Fruit fly (Drosophila melanogaster) whole organism, embryonic: ENCODE results near the gene CG11882.
A peak's percentile ranks its signal among the peaks of the same experiment; 100 is the strongest.

Experiments
- CG10543 ChIP-seq: fragments of 200-800 bp; sonication (Bioruptor generic); optimal IDR thresholded peaks from 3 replicates; lab custom pipeline; 2017; ENCODE audit warnings: missing biosample characterization, mild to moderate bottlenecking, missing genetic modification characterization, moderate library complexity
- CG11085 ChIP-seq: fragments of 200-800 bp; sonication (Bioruptor generic); IDR thresholded peaks from 2 replicates; pipeline ENCODE4 v1.3.6; 2022; ENCODE audit warnings: missing biosample characterization, missing genetic modification characterization
- CG11247 ChIP-seq: fragments of 200-800 bp; sonication (Bioruptor generic); IDR thresholded peaks from 2 replicates; pipeline ENCODE4 v1.3.6; 2022; ENCODE audit warnings: missing biosample characterization, missing genetic modification characterization
- CG13123 ChIP-seq: fragments of 200-800 bp; sonication (Bioruptor generic); optimal IDR thresholded peaks from 2 replicates; lab custom pipeline; 2016; ENCODE audit warnings: missing biosample characterization, missing genetic modification characterization
- CG14014 ChIP-seq: fragments of 200-800 bp; sonication (Bioruptor generic); IDR thresholded peaks from 2 replicates; pipeline ENCODE4 v1.3.6; 2022; ENCODE audit warnings: missing biosample characterization, missing genetic modification characterization
- CG15601 ChIP-seq: fragments of 200-800 bp; sonication (Bioruptor generic); optimal IDR thresholded peaks from 3 replicates; lab custom pipeline; 2019; ENCODE audit warnings: missing biosample characterization, mild to moderate bottlenecking, missing genetic modification characterization, moderate library complexity
- CG30431 ChIP-seq: fragments of 200-800 bp; sonication (Bioruptor generic); optimal IDR thresholded peaks from 2 replicates; lab custom pipeline; 2017; ENCODE audit warnings: missing biosample characterization, missing genetic modification characterization
- CG31365 ChIP-seq: fragments of 200-800 bp; sonication (Bioruptor generic); optimal IDR thresholded peaks from 2 replicates; lab custom pipeline; 2018; ENCODE audit warnings: missing biosample characterization, mild to moderate bottlenecking, missing genetic modification characterization
- CG4360 ChIP-seq: fragments of 200-800 bp; sonication (Bioruptor generic); IDR thresholded peaks from 2 replicates; pipeline ENCODE4 v1.3.6; 2022; ENCODE audit warnings: missing biosample characterization, missing genetic modification characterization
- CG6683 ChIP-seq: fragments of 200-800 bp; sonication (Bioruptor generic); optimal IDR thresholded peaks from 2 replicates; lab custom pipeline; 2017; ENCODE audit warnings: missing biosample characterization, mild to moderate bottlenecking, missing genetic modification characterization, missing genetic modification reagents
- CG6813 ChIP-seq: fragments of 200-800 bp; sonication (Bioruptor generic); optimal IDR thresholded peaks from 2 replicates; lab custom pipeline; 2017; ENCODE audit warnings: missing biosample characterization, missing genetic modification characterization, mild to moderate bottlenecking, moderate library complexity, missing genetic modification reagents
- CG9797 ChIP-seq: fragments of 200-800 bp; sonication (Bioruptor generic); optimal IDR thresholded peaks from 3 replicates; lab custom pipeline; 2018; ENCODE audit warnings: missing biosample characterization, mild to moderate bottlenecking, missing genetic modification characterization
- Camta ChIP-seq: fragments of 200-800 bp; sonication (Bioruptor generic); optimal IDR thresholded peaks from 2 replicates; lab custom pipeline; 2016; ENCODE audit warnings: missing biosample characterization, missing genetic modification characterization
- Dip3 ChIP-seq: fragments of 200-800 bp; sonication (Bioruptor generic); optimal IDR thresholded peaks from 3 replicates; lab custom pipeline; 2016; ENCODE audit warnings: missing biosample characterization, missing genetic modification characterization
- Doc3 ChIP-seq: fragments of 200-800 bp; sonication (Bioruptor generic); IDR thresholded peaks from 3 replicates; pipeline ENCODE4 v1.3.6; 2022; ENCODE audit warnings: missing biosample characterization, missing genetic modification characterization; ENCODE audit not compliant: partially characterized antibody
- E2f1 ChIP-seq: fragments of 200-800 bp; sonication (Bioruptor generic); IDR thresholded peaks from 2 replicates; pipeline ENCODE4 v1.3.6; 2022; ENCODE audit warnings: missing biosample characterization, missing genetic modification characterization
- Ets97D ChIP-seq: fragments of 200-800 bp; sonication (Bioruptor generic); optimal IDR thresholded peaks from 3 replicates; lab custom pipeline; 2016; ENCODE audit warnings: missing biosample characterization, missing genetic modification characterization
- H15 ChIP-seq: fragments of 200-800 bp; sonication (Bioruptor generic); IDR thresholded peaks from 3 replicates; pipeline ENCODE4 v1.3.6; 2022; ENCODE audit warnings: missing biosample characterization, missing genetic modification characterization
- HHEX ChIP-seq: fragments of 200-800 bp; sonication (Bioruptor generic); optimal IDR thresholded peaks from 3 replicates; lab custom pipeline; 2017; ENCODE audit warnings: missing biosample characterization, mild to moderate bottlenecking, missing genetic modification characterization, missing genetic modification reagents
- HLH54F ChIP-seq: fragments of 200-800 bp; sonication (Bioruptor generic); optimal IDR thresholded peaks from 3 replicates; lab custom pipeline; 2016; ENCODE audit warnings: missing biosample characterization, missing genetic modification characterization
- Hsf ChIP-seq: fragments of 200-800 bp; sonication (Bioruptor generic); optimal IDR thresholded peaks from 3 replicates; lab custom pipeline; 2016; ENCODE audit warnings: missing biosample characterization, missing genetic modification characterization
- Jarid2 ChIP-seq: fragments of 200-800 bp; sonication (Bioruptor generic); optimal IDR thresholded peaks from 3 replicates; lab custom pipeline; 2017; ENCODE audit warnings: mild to moderate bottlenecking, missing biosample characterization, missing genetic modification reagents, missing genetic modification characterization
- Lim3 ChIP-seq: fragments of 200-800 bp; sonication (Bioruptor generic); IDR thresholded peaks from 2 replicates; pipeline ENCODE4 v1.3.6; 2022; ENCODE audit warnings: missing biosample characterization, missing genetic modification characterization
- Mrtf ChIP-seq: fragments of 200-800 bp; sonication (Bioruptor generic); IDR thresholded peaks from 3 replicates; pipeline ENCODE4 v1.3.6; 2022; ENCODE audit warnings: missing biosample characterization, missing genetic modification characterization
- Nf-YA ChIP-seq: fragments of 200-800 bp; sonication (Bioruptor generic); IDR thresholded peaks from 2 replicates; pipeline ENCODE4 v1.3.6; 2022; ENCODE audit warnings: missing biosample characterization, missing genetic modification characterization
- NfI ChIP-seq: fragments of 200-800 bp; sonication (Bioruptor generic); optimal IDR thresholded peaks from 3 replicates; lab custom pipeline; 2018; ENCODE audit warnings: missing biosample characterization, mild to moderate bottlenecking, missing genetic modification characterization, moderate library complexity
- Sry-δ ChIP-seq: fragments of 200-800 bp; sonication (Bioruptor generic); optimal IDR thresholded peaks from 2 replicates; lab custom pipeline; 2016; ENCODE audit warnings: missing biosample characterization, missing genetic modification characterization
- Ssrp ChIP-seq: fragments of 200-800 bp; sonication (Bioruptor generic); optimal IDR thresholded peaks from 2 replicates; lab custom pipeline; 2018; ENCODE audit warnings: missing biosample characterization, mild to moderate bottlenecking, missing genetic modification characterization, moderate library complexity
- Stat92E ChIP-seq, 3 experiments: fragments of >200 bp in 2 of 3; fragments of 200-800 bp in 1 of 3; sonication (Bioruptor generic) in 1 of 3; optimal IDR thresholded peaks; 2 replicates each; lab custom pipeline; 2017 to 2019; ENCODE audit warnings: missing biosample characterization in 3 of 3, missing genetic modification characterization in 3 of 3, mild to moderate bottlenecking in 1 of 3, moderate library complexity in 1 of 3
- Xrp1 ChIP-seq: fragments of 200-800 bp; sonication (Bioruptor generic); IDR thresholded peaks from 2 replicates; pipeline ENCODE4 v1.3.6; 2022; ENCODE audit warnings: missing biosample characterization, missing genetic modification characterization
- YL-1 ChIP-seq: fragments of 200-800 bp; sonication (Bioruptor generic); optimal IDR thresholded peaks from 3 replicates; lab custom pipeline; 2017; ENCODE audit warnings: missing biosample characterization, mild to moderate bottlenecking, missing genetic modification characterization
- amos ChIP-seq: fragments of 200-800 bp; sonication (Bioruptor generic); IDR thresholded peaks from 2 replicates; pipeline ENCODE4 v1.3.6; 2022; ENCODE audit warnings: missing biosample characterization, missing genetic modification characterization; ENCODE audit not compliant: partially characterized antibody
- ato ChIP-seq: fragments of 200-800 bp; sonication (Bioruptor generic); IDR thresholded peaks from 2 replicates; pipeline ENCODE4 v1.3.6; 2022; ENCODE audit warnings: missing biosample characterization, missing genetic modification characterization; ENCODE audit not compliant: partially characterized antibody
- bowl ChIP-seq: fragments of 200-800 bp; sonication (Bioruptor generic); IDR thresholded peaks from 2 replicates; pipeline ENCODE4 v1.3.6; 2022; ENCODE audit warnings: missing biosample characterization, missing genetic modification characterization
- chm ChIP-seq: fragments of 200-800 bp; sonication (Bioruptor generic); IDR thresholded peaks from 2 replicates; pipeline ENCODE4 v1.3.6; 2022; ENCODE audit warnings: missing biosample characterization, missing genetic modification characterization
- dan ChIP-seq: fragments of 200-800 bp; sonication (Bioruptor generic); IDR thresholded peaks from 2 replicates; pipeline ENCODE4 v1.3.6; 2022; ENCODE audit warnings: missing biosample characterization, missing genetic modification characterization
- disco-r ChIP-seq: fragments of 200-800 bp; sonication (Bioruptor generic); optimal IDR thresholded peaks from 2 replicates; lab custom pipeline; 2016; ENCODE audit warnings: missing biosample characterization, missing genetic modification characterization
- emc ChIP-seq: fragments of 200-800 bp; sonication (Bioruptor generic); optimal IDR thresholded peaks from 2 replicates; lab custom pipeline; 2016; ENCODE audit warnings: missing biosample characterization, missing genetic modification characterization
- ewg ChIP-seq: fragments of 200-800 bp; sonication (Bioruptor generic); optimal IDR thresholded peaks from 3 replicates; lab custom pipeline; 2017; ENCODE audit warnings: mild to moderate bottlenecking, missing biosample characterization, missing genetic modification reagents, missing genetic modification characterization
- eyg ChIP-seq: fragments of 200-800 bp; sonication (Bioruptor generic); optimal IDR thresholded peaks from 3 replicates; lab custom pipeline; 2016; ENCODE audit warnings: missing biosample characterization, missing genetic modification characterization
- kni ChIP-seq: fragments of 200-800 bp; sonication (Bioruptor generic); optimal IDR thresholded peaks from 3 replicates; lab custom pipeline; 2017; ENCODE audit warnings: mild to moderate bottlenecking, missing biosample characterization, missing genetic modification reagents, missing genetic modification characterization
- lab ChIP-seq: fragments of 200-800 bp; sonication (Bioruptor generic); optimal IDR thresholded peaks from 3 replicates; lab custom pipeline; 2017; ENCODE audit warnings: missing biosample characterization, missing genetic modification characterization, mild to moderate bottlenecking, moderate library complexity, missing genetic modification reagents
- nau ChIP-seq: fragments of 200-800 bp; sonication (Bioruptor generic); optimal IDR thresholded peaks from 3 replicates; lab custom pipeline; 2017; ENCODE audit warnings: missing biosample characterization, mild to moderate bottlenecking, missing genetic modification characterization, missing genetic modification reagents
- sens ChIP-seq: fragments of 200-800 bp; sonication (Bioruptor generic); peaks from one replicate; lab custom pipeline; 2016; ENCODE audit warnings: missing biosample characterization, missing genetic modification characterization
- shn ChIP-seq: fragments of 200-800 bp; sonication (Bioruptor generic); optimal IDR thresholded peaks from 3 replicates; lab custom pipeline; 2016; ENCODE audit warnings: missing biosample characterization, missing genetic modification characterization
- slp2 ChIP-seq: fragments of 200-800 bp; sonication (Bioruptor generic); optimal IDR thresholded peaks from 2 replicates; lab custom pipeline; 2016; ENCODE audit warnings: missing biosample characterization, missing genetic modification characterization
- unc-4 ChIP-seq: fragments of 200-800 bp; sonication (Bioruptor generic); IDR thresholded peaks from 2 replicates; pipeline ENCODE4 v1.3.6; 2022; ENCODE audit warnings: missing biosample characterization, missing genetic modification characterization; ENCODE audit not compliant: partially characterized antibody
- wdn ChIP-seq: fragments of 200-800 bp; sonication (Bioruptor generic); IDR thresholded peaks from 2 replicates; pipeline ENCODE4 v1.3.6; 2022; ENCODE audit warnings: missing biosample characterization, missing genetic modification characterization
- z ChIP-seq: fragments of 200-800 bp; sonication (Bioruptor generic); IDR thresholded peaks from 3 replicates; pipeline ENCODE4 v1.3.6; 2022; ENCODE audit warnings: missing biosample characterization, missing genetic modification characterization
- zen ChIP-seq: fragments of 200-800 bp; sonication (Bioruptor generic); optimal IDR thresholded peaks from 3 replicates; lab custom pipeline; 2018; ENCODE audit warnings: missing biosample characterization, mild to moderate bottlenecking, missing genetic modification characterization, moderate library complexity
- zf30C ChIP-seq: fragments of 200-800 bp; sonication (Bioruptor generic); optimal IDR thresholded peaks from 3 replicates; lab custom pipeline; 2018; ENCODE audit warnings: missing biosample characterization, mild to moderate bottlenecking, missing genetic modification characterization

CG11882 gene

DNA sequence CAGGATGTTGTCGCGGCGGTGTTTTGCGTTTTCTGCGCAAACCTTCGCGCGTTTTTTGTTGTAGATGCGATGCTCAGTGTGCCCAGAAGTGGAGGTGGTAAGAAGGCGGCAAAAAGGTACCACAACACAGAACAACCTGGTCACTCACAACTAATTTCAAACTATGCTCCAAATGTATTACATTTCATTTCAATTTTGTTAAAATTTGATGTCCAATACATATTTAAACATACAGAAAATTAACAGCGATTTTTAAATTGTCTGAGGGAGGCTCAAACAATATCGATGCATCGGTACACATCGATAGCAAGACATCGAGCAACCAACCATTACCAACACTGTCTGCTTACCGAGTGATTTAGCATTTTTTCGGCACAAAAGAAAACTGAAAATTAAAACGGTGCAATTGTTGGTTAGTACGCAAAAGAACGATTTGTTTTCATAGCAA, 5.2 kb upstream of the CG11882 start, which contains the start of the genes Slbp and Rpn2 (continued):
- TF ChIP-seq Sry-δ (peak; percentile 87), CG13123 (GFP tag; lab: Kevin White, UChicago) (no peak), z (GFP tag; lab: Robert Waterston, UW) (no peak), CG31365 (tag; lab: Kevin White, UChicago) (no peak), ato (GFP tag; lab: Robert Waterston, UW) (peak; percentile 74; the same call in 1 of the 2 replicates), wdn (no peak), shn (peak; percentile 57), HLH54F (GFP tag; lab: Kevin White, UChicago) (peak; percentile 53), NfI (GFP tag; lab: Kevin White, UChicago) (peak; percentile 55), dan (no peak), H15 (GFP tag; lab: Robert Waterston, UW) (no peak), emc (GFP tag; lab: Kevin White, UChicago) (no peak), lab (GFP tag; lab: Kevin White, UChicago) (peak; percentile 55), Hsf (peak; percentile 64), CG30431 (GFP tag; lab: Kevin White, UChicago) (no peak), Dip3 (GFP tag; lab: Kevin White, UChicago) (peak; percentile 45), bowl (no peak), HHEX (GFP tag; lab: Kevin White, UChicago) (peak; percentile 1), Camta (peak; percentile 3), Ets97D (peak; percentile 87), Stat92E (GFP tag; optimal IDR thresholded peaks at IDR 0.05; lab: Kevin White, UChicago) (peak in 1 of 3 experiments; percentile 21), zf30C (GFP tag; lab: Kevin White, UChicago) (no peak), eyg (GFP tag; lab: Kevin White, UChicago) (peak; percentile 53), chm (no peak), Jarid2 (GFP tag; lab: Kevin White, UChicago) (no peak), Xrp1 (GFP tag; lab: Robert Waterston, UW) (no peak), sens (GFP tag; lab: Kevin White, UChicago) (peak; percentile 85), CG9797 (peak; percentile 97), YL-1 (GFP tag; lab: Kevin White, UChicago) (peak; percentile 88), CG4360 (GFP tag; lab: Robert Waterston, UW) (peak; percentile 79), CG6683 (peak; percentile 37), CG10543 (GFP tag; lab: Kevin White, UChicago) (peak; percentile 21), Nf-YA (no peak), nau (GFP tag; lab: Kevin White, UChicago) (no peak), CG14014 (0 out of 2 replicates have a peak, but pooled peaks have one; percentile 25), Mrtf (no peak), CG6813 (GFP tag; lab: Kevin White, UChicago) (no peak), CG11085 (GFP tag; lab: Robert Waterston, UW) (peak; percentile 18; the same call in 1 of the 2 replicates), E2f1 (GFP tag; lab: Robert Waterston, UW) (peak; percentile 56; the same call in 1 of the 2 replicates), unc-4 (GFP tag; lab: Robert Waterston, UW) (peak; percentile 97), CG11247 (no peak), slp2 (GFP tag; lab: Kevin White, UChicago) (peak; percentile 16), CG15601 (tag; lab: Kevin White, UChicago) (peak; percentile 10), Lim3 (GFP tag; lab: Robert Waterston, UW) (no peak), disco-r (GFP tag; lab: Kevin White, UChicago) (no peak), zen (tag; lab: Kevin White, UChicago) (peak; percentile 35), ewg (peak; percentile 74), kni (GFP tag; lab: Kevin White, UChicago) (no peak), Doc3 (GFP tag; lab: Robert Waterston, UW) (peak; percentile 95), Ssrp (tag; lab: Kevin White, UChicago) (no peak), amos (GFP tag; lab: Robert Waterston, UW) (peak; percentile 94)
